Worm (Caenorhabditis elegans) whole organism, midembryonic: ENCODE results near the gene F46B3.7.
"Not testable (repeated sequence)": the region's sequence is repeated elsewhere in the genome, so short reads cannot be mapped to it uniquely, and the experiment has no call there.

Experiments
- cog-1 ChIP-seq: sonication (generic microtip); optimal IDR thresholded peaks from 2 replicates; lab custom pipeline; 2016; ENCODE audit warnings: missing genetic modification characterization, missing compliant biosample characterization
- flt-1 ChIP-seq: fragments of 200-800 bp; sonication (Bioruptor generic); IDR thresholded peaks from 2 replicates; pipeline ENCODE4 v1.3.6; 2022; ENCODE audit warnings: missing genetic modification characterization, missing compliant biosample characterization
- klf-2 ChIP-seq: fragments of 200-800 bp; sonication (Bioruptor generic); conservative IDR thresholded peaks from 2 replicates; pipeline ENCODE4 v1.3.6; 2022; ENCODE audit warnings: missing genetic modification reagents, missing genetic modification characterization, missing compliant biosample characterization
- tab-1 ChIP-seq: fragments of 200-800 bp; sonication (Bioruptor generic); IDR thresholded peaks from 2 replicates; pipeline ENCODE4 v1.3.6; 2022; ENCODE audit warnings: missing genetic modification characterization, missing compliant biosample characterization
- ztf-23 ChIP-seq: fragments of 200-800 bp; sonication (Bioruptor generic); IDR thresholded peaks from 2 replicates; pipeline ENCODE4 v1.3.6; 2022; ENCODE audit warnings: missing genetic modification reagents, missing genetic modification characterization, missing compliant biosample characterization
- ztf-29 ChIP-seq: fragments of 200-800 bp; sonication (Bioruptor generic); IDR thresholded peaks from 2 replicates; pipeline ENCODE4 v1.3.6; 2022; ENCODE audit warnings: missing genetic modification reagents, missing genetic modification characterization, missing compliant biosample characterization

F46B3.7 gene

DNA sequence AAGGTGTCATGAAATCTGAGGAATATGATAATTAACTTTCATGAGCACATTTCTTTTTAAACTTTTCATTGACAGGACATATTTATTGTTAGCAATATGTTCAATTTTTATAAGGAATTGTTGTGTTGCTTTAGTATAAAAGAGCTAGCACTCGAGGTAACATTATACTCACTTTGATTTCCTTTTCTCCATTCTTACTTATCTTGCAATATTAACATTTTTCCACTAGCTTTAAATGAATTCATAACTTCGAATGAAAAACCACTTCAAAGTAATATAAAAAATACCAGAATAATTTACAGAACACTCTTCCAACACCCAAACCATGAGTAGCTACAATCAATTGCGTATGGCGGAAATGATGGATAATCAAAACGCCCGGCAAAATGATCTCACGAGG, 45.1 kb downstream of the F46B3.7 start, which contains the start of gene F26F2.5:
Gene F26F2.5 (plus strand): TSS at position 301 of the 400 bp plus-strand sequence.
- no peak for TF ChIP-seq cog-1 (tag; lab: Kevin White, UChicago)
- TF ChIP-seq ztf-23 (GFP tag; lab: Robert Waterston, UW), result no peak
- no peak for TF ChIP-seq ztf-29 (GFP tag; lab: Robert Waterston, UW)
- TF ChIP-seq tab-1 (GFP tag; lab: Robert Waterston, UW), result no peak
- TF ChIP-seq flt-1 (GFP tag; lab: Robert Waterston, UW), result no peak

DNA sequence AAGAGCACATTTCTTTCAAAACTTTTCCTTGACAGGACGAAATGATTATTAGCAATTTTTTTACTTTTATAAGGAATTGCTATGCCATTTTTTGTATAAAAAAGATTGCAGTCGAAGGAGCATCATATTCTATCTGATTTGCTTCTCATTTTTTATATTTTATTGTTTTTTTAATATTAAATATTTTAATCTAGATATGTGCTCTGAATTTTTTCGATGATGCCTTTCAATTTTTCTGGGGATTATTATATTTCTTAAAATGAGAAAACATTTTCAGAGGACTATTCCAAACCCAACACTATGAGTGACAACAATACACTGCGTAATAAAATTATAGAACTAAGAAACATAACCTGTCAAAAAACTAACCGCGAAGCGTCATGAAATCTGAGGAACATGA, 49.5 kb downstream of the F46B3.7 start, which contains the start of gene F26F2.4:
Gene F26F2.4 (plus strand): TSS at position 301 of the 400 bp plus-strand sequence.
- not testable (repeated sequence) for TF ChIP-seq ztf-23 (GFP tag; lab: Robert Waterston, UW); cog-1 (tag; lab: Kevin White, UChicago); klf-2 (GFP tag; lab: Robert Waterston, UW)
